Worm (Caenorhabditis elegans): ENCODE measurements around the gene Y48E1C.1.

Gene Y48E1C.1

DNA sequence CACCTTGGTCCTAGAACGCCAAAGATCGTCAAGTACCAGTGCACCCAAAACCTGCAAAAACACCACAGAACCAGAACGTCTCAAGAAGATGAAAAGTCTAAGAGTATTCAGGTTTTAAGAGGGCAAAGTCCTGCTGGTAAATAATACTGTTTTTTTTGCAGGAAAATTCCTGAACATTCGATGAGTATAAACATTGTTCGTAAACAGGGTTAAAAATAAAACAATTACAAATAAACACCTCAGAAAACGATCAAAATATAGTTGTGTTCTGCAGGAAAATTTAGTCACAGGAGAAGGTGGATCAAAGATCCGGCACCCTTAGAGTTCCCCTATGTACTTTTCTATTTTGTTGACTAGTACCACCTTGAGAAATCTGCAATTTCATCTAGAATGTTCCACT is 55.8 kb downstream of the Y48E1C.1 start:
- TF ChIP-seq elt-3 (tag; optimal IDR thresholded peaks at IDR 0.05) (peak in 1 of 6 experiments; percentile 8), lin-13 (GFP tag; optimal IDR thresholded peaks at IDR 0.05) (no peak)

DNA sequence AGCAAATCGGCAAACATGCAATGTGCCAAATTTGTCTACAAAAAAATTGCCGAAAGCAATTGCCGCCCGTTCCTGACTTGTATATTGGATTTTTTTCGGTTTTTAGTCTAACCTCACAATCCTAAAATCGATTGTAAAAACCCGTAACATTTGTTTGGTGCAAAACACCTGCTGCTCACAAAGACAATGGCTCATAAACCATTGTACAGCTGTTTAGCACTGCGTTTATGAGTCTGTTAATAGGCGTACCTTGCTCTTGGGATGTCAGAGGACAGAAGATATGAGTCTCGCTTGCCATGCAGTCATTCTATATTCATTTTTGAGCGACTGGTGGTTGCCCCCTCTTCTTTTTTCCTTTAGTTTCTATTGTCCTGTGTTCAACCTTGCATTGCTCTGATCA is 57.3 kb downstream of the Y48E1C.1 start, which contains the start of gene E01G4.5:
TSS of gene E01G4.5 (plus strand) at position 301 of the 400 bp plus-strand sequence.
- peak; percentile 14 for TF ChIP-seq rnt-1 (tag; optimal IDR thresholded peaks at IDR 0.05)
- no peak for TF ChIP-seq Y116A8C.19 (tag; optimal IDR thresholded peaks at IDR 0.05; ENCODE audit: borderline replicate concordance)

Data from whole organism, L1 larva.